Worm (Caenorhabditis elegans) whole organism, late embryonic: ENCODE data around the gene cdc-25.2.

Experiments
- T23F11.4 ChIP-seq: fragments of 200-800 bp; sonication (Bioruptor generic); optimal IDR thresholded peaks from 2 replicates; lab custom pipeline; 2018; ENCODE audit warnings: mild to moderate bottlenecking, missing genetic modification characterization, missing compliant biosample characterization
- ceh-30 ChIP-seq: fragments of 150-350 bp; optimal IDR thresholded peaks from 2 replicates; lab custom pipeline; 2014; ENCODE audit warnings: missing biosample characterization, missing genetic modification characterization
- nhr-11 ChIP-seq: fragments of 150-350 bp; optimal IDR thresholded peaks from 2 replicates; lab custom pipeline; 2014; ENCODE audit warnings: missing biosample characterization, missing genetic modification characterization
- sox-4 ChIP-seq: sonication (generic microtip); optimal IDR thresholded peaks from 2 replicates; lab custom pipeline; 2017; ENCODE audit warnings: mild to moderate bottlenecking, missing genetic modification characterization, inconsistent platforms, missing compliant biosample characterization
- ttx-3 ChIP-seq: sonication (generic microtip); optimal IDR thresholded peaks from 2 replicates; lab custom pipeline; 2016; ENCODE audit warnings: missing genetic modification reagents, missing genetic modification characterization, missing compliant biosample characterization
- zip-5 ChIP-seq: sonication (generic microtip); optimal IDR thresholded peaks from 2 replicates; lab custom pipeline; 2016; ENCODE audit warnings: missing genetic modification characterization, missing compliant biosample characterization

DNA sequence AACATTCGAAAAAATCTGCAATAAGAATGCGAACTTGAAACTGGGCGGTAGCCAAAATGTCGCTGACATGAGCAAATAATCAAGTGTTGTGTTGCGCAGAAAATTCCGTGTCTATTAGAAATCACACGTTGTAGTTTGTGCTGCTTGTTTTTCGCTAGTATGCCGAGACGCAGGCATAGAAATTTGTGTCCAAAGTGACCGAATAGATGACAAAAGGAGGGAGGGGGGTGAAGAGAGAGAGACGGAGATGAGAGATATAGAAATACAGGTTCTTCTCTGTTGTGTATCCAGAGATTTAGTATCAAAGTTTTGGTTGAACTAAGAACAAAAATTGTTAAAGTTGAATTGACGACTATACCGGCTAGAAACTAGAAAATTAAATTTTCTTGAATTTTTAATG, 60.4 kb downstream of the cdc-25.2 start:
- TF ChIP-seq T23F11.4 (GFP tag; lab: Kevin White, UChicago) (no peak), ceh-30 (tag; lab: Kevin White, UChicago) (no peak), ttx-3 (no peak), nhr-11 (no peak), zip-5 (tag; lab: Kevin White, UChicago) (no peak), sox-4 (tag; lab: Kevin White, UChicago) (no peak)
